Worm (Caenorhabditis elegans) whole organism, mixed stage, embryonic: ENCODE results near the gene cal-5.

Experiments used
- M03D4.4 ChIP-seq: sonication (generic microtip); optimal IDR thresholded peaks from 2 replicates; lab custom pipeline; 2017; ENCODE audit warnings: mild to moderate bottlenecking, missing genetic modification characterization, missing compliant biosample characterization
- bed-3 ChIP-seq: fragments of 200-800 bp; sonication (Bioruptor generic); optimal IDR thresholded peaks from 3 replicates; lab custom pipeline; 2018; ENCODE audit warnings: mild to moderate bottlenecking, missing genetic modification characterization, moderate library complexity, missing compliant biosample characterization
- blmp-1 ChIP-seq: fragments of 150-350 bp; optimal IDR thresholded peaks from 2 replicates; lab custom pipeline; 2014; ENCODE audit warnings: missing biosample characterization, missing genetic modification characterization
- ceh-39 ChIP-seq: fragments of 150-350 bp; optimal IDR thresholded peaks from 2 replicates; lab custom pipeline; 2014; ENCODE audit warnings: missing biosample characterization, missing genetic modification characterization
- ceh-43 ChIP-seq: fragments of 200-800 bp; sonication (Bioruptor generic); optimal IDR thresholded peaks from 2 replicates; lab custom pipeline; 2018; ENCODE audit warnings: mild to moderate bottlenecking, missing genetic modification characterization, moderate library complexity, missing compliant biosample characterization
- ceh-83 ChIP-seq: fragments of 200-800 bp; sonication (Bioruptor generic); optimal IDR thresholded peaks from 2 replicates; lab custom pipeline; 2018; ENCODE audit warnings: mild to moderate bottlenecking, missing genetic modification characterization, missing compliant biosample characterization
- ces-1 ChIP-seq: fragments of 150-350 bp; optimal IDR thresholded peaks from 2 replicates; lab custom pipeline; 2014; ENCODE audit warnings: missing biosample characterization, missing genetic modification reagents, missing genetic modification characterization
- cnd-1 ChIP-seq: fragments of 200-800 bp; sonication (Bioruptor generic); optimal IDR thresholded peaks from 2 replicates; lab custom pipeline; 2018; ENCODE audit warnings: mild to moderate bottlenecking, missing genetic modification characterization, missing compliant biosample characterization
- drap-1 ChIP-seq: fragments of 200-800 bp; sonication (Bioruptor generic); optimal IDR thresholded peaks from 3 replicates; lab custom pipeline; 2018; ENCODE audit warnings: mild to moderate bottlenecking, missing genetic modification characterization, missing compliant biosample characterization
- elt-1 ChIP-seq: sonication (generic microtip); optimal IDR thresholded peaks from 2 replicates; lab custom pipeline; 2017; ENCODE audit warnings: missing genetic modification characterization, mild to moderate bottlenecking, missing compliant biosample characterization, antibody characterized with exemption, moderate library complexity, borderline replicate concordance; ENCODE audit not compliant: insufficient read depth
- elt-3 ChIP-seq: fragments of 150-350 bp; optimal IDR thresholded peaks from 2 replicates; lab custom pipeline; 2014; ENCODE audit warnings: missing biosample characterization, missing genetic modification characterization
- flh-1 ChIP-seq: fragments of 200-800 bp; sonication (Bioruptor generic); optimal IDR thresholded peaks from 2 replicates; lab custom pipeline; 2018; ENCODE audit warnings: mild to moderate bottlenecking, missing genetic modification characterization, moderate library complexity, missing compliant biosample characterization
- ham-2 ChIP-seq: fragments of 200-800 bp; sonication (Bioruptor generic); optimal IDR thresholded peaks from 2 replicates; lab custom pipeline; 2018; ENCODE audit warnings: mild to moderate bottlenecking, missing genetic modification characterization, missing compliant biosample characterization
- hlh-1 ChIP-seq: fragments of 150-350 bp; optimal IDR thresholded peaks from 2 replicates; lab custom pipeline; 2014; ENCODE audit warnings: missing biosample characterization, missing genetic modification reagents, missing genetic modification characterization
- lin-13 ChIP-seq: fragments of 150-350 bp; optimal IDR thresholded peaks from 2 replicates; lab custom pipeline; 2014; ENCODE audit warnings: missing biosample characterization, missing genetic modification characterization
- lin-32 ChIP-seq: fragments of 200-800 bp; sonication (Bioruptor generic); optimal IDR thresholded peaks from 2 replicates; lab custom pipeline; 2018; ENCODE audit warnings: mild to moderate bottlenecking, missing genetic modification characterization, missing compliant biosample characterization
- lsy-2 ChIP-seq: fragments of 150-350 bp; optimal IDR thresholded peaks from 2 replicates; lab custom pipeline; 2014; ENCODE audit warnings: missing biosample characterization, missing genetic modification characterization
- mab-5 ChIP-seq: fragments of 150-350 bp; optimal IDR thresholded peaks from 2 replicates; lab custom pipeline; 2014; ENCODE audit warnings: missing biosample characterization, missing genetic modification characterization
- mep-1 ChIP-seq: fragments of 150-350 bp; optimal IDR thresholded peaks from 2 replicates; lab custom pipeline; 2017; ENCODE audit warnings: missing biosample characterization, missing genetic modification reagents, missing genetic modification characterization, inconsistent platforms
- mls-2 ChIP-seq: sonication (generic microtip); optimal IDR thresholded peaks from 2 replicates; lab custom pipeline; 2016; ENCODE audit warnings: mild to moderate bottlenecking, missing genetic modification characterization, moderate library complexity, missing compliant biosample characterization
- nhr-12 ChIP-seq: fragments of 150-350 bp; optimal IDR thresholded peaks from 2 replicates; lab custom pipeline; 2014; ENCODE audit warnings: missing biosample characterization, missing genetic modification characterization
- nhr-2 ChIP-seq: fragments of 150-350 bp; optimal IDR thresholded peaks from 2 replicates; lab custom pipeline; 2014; ENCODE audit warnings: missing biosample characterization, missing genetic modification characterization
- nhr-237 ChIP-seq: fragments of 150-350 bp; optimal IDR thresholded peaks from 2 replicates; lab custom pipeline; 2014; ENCODE audit warnings: missing biosample characterization, missing genetic modification characterization
- nhr-28 ChIP-seq: fragments of 150-350 bp; optimal IDR thresholded peaks from 2 replicates; lab custom pipeline; 2014; ENCODE audit warnings: missing biosample characterization, missing genetic modification characterization
- pha-4 ChIP-seq: fragments of 150-350 bp; optimal IDR thresholded peaks from 2 replicates; lab custom pipeline; 2018; ENCODE audit warnings: missing biosample characterization, missing genetic modification reagents, missing genetic modification characterization
- sem-2 ChIP-seq: fragments of 200-800 bp; sonication (Bioruptor generic); optimal IDR thresholded peaks from 2 replicates; lab custom pipeline; 2018; ENCODE audit warnings: mild to moderate bottlenecking, missing genetic modification characterization, missing compliant biosample characterization
- tbx-8 ChIP-seq: fragments of 200-800 bp; sonication (Bioruptor generic); optimal IDR thresholded peaks from 2 replicates; lab custom pipeline; 2018; ENCODE audit warnings: mild to moderate bottlenecking, missing genetic modification characterization, moderate library complexity, missing compliant biosample characterization
- unc-120 ChIP-seq: sonication (generic microtip); optimal IDR thresholded peaks from 2 replicates; lab custom pipeline; 2017; ENCODE audit warnings: missing genetic modification characterization, missing compliant biosample characterization; ENCODE audit not compliant: poor library complexity, severe bottlenecking
- unc-39 ChIP-seq: fragments of 150-350 bp; optimal IDR thresholded peaks from 2 replicates; lab custom pipeline; 2014; ENCODE audit warnings: missing biosample characterization, missing genetic modification characterization

Gene cal-5

DNA sequence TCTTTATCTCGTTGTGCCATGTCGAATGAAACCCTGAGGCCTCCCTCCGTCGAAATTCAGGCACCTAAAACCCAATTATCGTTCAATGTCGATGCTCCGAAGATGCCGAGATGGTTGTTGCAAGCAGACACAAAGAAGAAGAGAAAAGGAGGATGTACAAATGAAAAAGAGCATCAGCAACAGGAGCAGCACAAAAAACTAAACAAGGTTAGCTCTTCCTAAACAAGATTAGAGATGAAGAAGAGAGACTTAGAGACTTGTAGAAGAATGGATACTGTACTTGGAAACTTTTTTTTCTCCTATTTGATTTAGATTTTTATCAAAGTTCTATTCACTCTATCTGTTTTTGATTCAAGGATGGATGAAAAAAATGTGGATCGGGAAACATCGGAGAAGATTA is 39.8 kb upstream of the cal-5 start:
- TF ChIP-seq ces-1 (GFP tag; lab: Kevin White, UChicago) (peak; percentile 95), sem-2 (GFP tag; lab: Kevin White, UChicago) (no peak), ceh-43 (GFP tag; lab: Kevin White, UChicago) (no peak)

DNA sequence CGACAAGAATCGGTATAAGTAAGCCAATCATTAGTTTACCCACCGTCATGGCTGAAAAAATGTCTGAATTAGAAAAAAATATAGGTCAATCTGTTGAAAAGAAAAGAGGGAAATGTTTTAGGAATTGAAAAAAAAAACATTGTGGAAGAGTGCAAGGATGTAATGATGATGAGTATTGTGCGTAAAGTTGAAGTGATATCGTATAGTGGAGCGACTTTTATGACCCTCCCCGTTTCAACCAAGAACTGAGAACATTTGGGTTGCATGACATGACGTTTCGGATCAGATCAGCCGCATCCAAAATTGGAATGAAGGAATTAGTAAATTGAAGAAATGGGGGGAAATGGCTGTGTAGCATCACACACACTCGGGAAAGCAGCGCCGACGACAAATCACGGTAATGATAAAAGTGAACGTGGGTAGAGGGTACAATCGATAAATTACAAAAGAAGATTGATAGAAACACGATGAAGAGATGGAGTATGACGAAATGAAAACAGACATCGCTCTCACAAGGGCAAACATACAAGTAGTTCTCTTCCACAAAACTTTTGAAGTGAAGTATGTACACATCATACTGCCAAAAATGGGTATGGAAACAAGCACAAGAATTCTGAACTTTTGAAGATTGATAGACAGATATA is 39.2 kb upstream of the cal-5 start, which contains the start of gene apl-1:
Gene apl-1 (minus strand): TSS at position 51 of the 644 bp plus-strand sequence.
- TF ChIP-seq flh-1 (GFP tag; lab: Kevin White, UChicago): no peak
- TF ChIP-seq pha-4 (tag; lab: Kevin White, UChicago): no peak
- TF ChIP-seq elt-3 (tag; lab: Kevin White, UChicago): no peak
- no peak for TF ChIP-seq sem-2 (GFP tag; lab: Kevin White, UChicago)
- TF ChIP-seq ceh-43 (GFP tag; lab: Kevin White, UChicago): no peak
- no peak for TF ChIP-seq ham-2 (GFP tag; lab: Kevin White, UChicago)
- TF ChIP-seq drap-1 (GFP tag; lab: Kevin White, UChicago): no peak
- TF ChIP-seq cnd-1 (tag; lab: Kevin White, UChicago): no peak
- no peak for TF ChIP-seq unc-39 (tag; lab: Kevin White, UChicago)
- TF ChIP-seq nhr-2 (tag; lab: Kevin White, UChicago): no peak
- TF ChIP-seq hlh-1 (tag; lab: Kevin White, UChicago): no peak
- no peak for TF ChIP-seq tbx-8 (GFP tag; lab: Kevin White, UChicago)
- TF ChIP-seq nhr-237 (tag; lab: Kevin White, UChicago): no peak
- no peak for TF ChIP-seq mls-2
- TF ChIP-seq ceh-39: no peak
- no peak for TF ChIP-seq elt-1 (tag; lab: Kevin White, UChicago)
- no peak for TF ChIP-seq nhr-12 (tag; lab: Kevin White, UChicago)
- TF ChIP-seq bed-3 (GFP tag; lab: Kevin White, UChicago): no peak
- TF ChIP-seq lin-32 (GFP tag; lab: Kevin White, UChicago): no peak

ce11 chrX:5116180-5116579 is 38.4 kb upstream of the cal-5 start:
- TF ChIP-seq ham-2 (GFP tag; lab: Kevin White, UChicago) (no peak), mep-1 (no peak), unc-120 (tag; lab: Kevin White, UChicago) (no peak), pha-4 (tag; lab: Kevin White, UChicago) (no peak), unc-39 (tag; lab: Kevin White, UChicago) (no peak), ceh-83 (GFP tag; lab: Kevin White, UChicago) (no peak), sem-2 (GFP tag; lab: Kevin White, UChicago) (no peak), lin-13 (tag; lab: Kevin White, UChicago) (no peak), ceh-43 (GFP tag; lab: Kevin White, UChicago) (no peak), flh-1 (GFP tag; lab: Kevin White, UChicago) (no peak), M03D4.4 (tag; lab: Kevin White, UChicago) (no peak), lsy-2 (tag; lab: Kevin White, UChicago) (no peak), mab-5 (tag; lab: Kevin White, UChicago) (no peak), elt-3 (tag; lab: Kevin White, UChicago) (no peak), blmp-1 (tag; lab: Kevin White, UChicago) (no peak), drap-1 (GFP tag; lab: Kevin White, UChicago) (no peak), tbx-8 (GFP tag; lab: Kevin White, UChicago) (no peak), nhr-28 (tag; lab: Kevin White, UChicago) (no peak)
- TF ChIP-seq, all 35 proteins: peak for 0

- TF ChIP-seq ham-2 (GFP tag; lab: Kevin White, UChicago) (no peak), nhr-28 (tag; lab: Kevin White, UChicago) (no peak), flh-1 (GFP tag; lab: Kevin White, UChicago) (no peak), lin-13 (tag; lab: Kevin White, UChicago) (no peak), unc-39 (tag; lab: Kevin White, UChicago) (no peak), nhr-2 (tag; lab: Kevin White, UChicago) (no peak), nhr-12 (tag; lab: Kevin White, UChicago) (no peak), nhr-237 (tag; lab: Kevin White, UChicago) (no peak), ces-1 (GFP tag; lab: Kevin White, UChicago) (no peak), lin-32 (GFP tag; lab: Kevin White, UChicago) (no peak), tbx-8 (GFP tag; lab: Kevin White, UChicago) (no peak)
Measured at ce11 chrX:5115511-5115910, 37.8 kb upstream of the cal-5 start.
